Worm (Caenorhabditis elegans) whole organism, L3 larva: ENCODE measurements around the gene C36B7.6.

Experiments used
- mdl-1 ChIP-seq: fragments of 150-350 bp; optimal IDR thresholded peaks from 2 replicates; lab custom pipeline; 2014; ENCODE audit warnings: missing biosample characterization, missing genetic modification characterization
- nhr-67 ChIP-seq: fragments of 150-350 bp; optimal IDR thresholded peaks from 2 replicates; lab custom pipeline; 2014; ENCODE audit warnings: missing biosample characterization, missing genetic modification characterization
- zag-1 ChIP-seq: fragments of 150-350 bp; optimal IDR thresholded peaks from 2 replicates; lab custom pipeline; 2014; ENCODE audit warnings: missing biosample characterization, missing genetic modification characterization

DNA sequence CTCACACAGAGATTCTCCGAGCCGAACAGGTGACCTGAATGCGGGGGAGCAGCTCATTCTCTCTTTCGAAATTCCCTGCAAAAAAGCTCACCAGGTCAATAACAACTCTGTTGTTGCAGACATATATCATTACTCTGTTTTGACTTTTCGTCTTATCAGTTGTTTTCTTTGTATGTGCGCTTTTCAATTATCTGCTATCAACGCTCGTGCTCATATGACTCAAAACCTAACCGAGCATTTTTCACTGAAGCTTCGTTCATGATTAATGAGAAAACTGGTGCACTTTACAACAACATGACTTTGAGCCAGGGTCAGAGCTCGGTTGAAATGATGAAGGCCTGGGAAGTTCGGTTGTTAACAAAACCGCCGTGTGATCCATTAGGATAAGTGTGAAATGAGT lies 23.7 kb downstream of the C36B7.6 start:
- TF ChIP-seq nhr-67 (tag; lab: Kevin White, UChicago) (no peak), zag-1 (tag; lab: Kevin White, UChicago) (no peak), mdl-1 (tag; lab: Kevin White, UChicago) (no peak)
